Worm (Caenorhabditis elegans) whole organism, L4/young adult: ENCODE measurements around the gene nep-15.

Source experiments
- dao-5 ChIP-seq: sonication (generic microtip); optimal IDR thresholded peaks from 2 replicates; lab custom pipeline; 2016; ENCODE audit warnings: missing genotype, missing genetic modification characterization, moderate library complexity, missing compliant biosample characterization
- him-1 ChIP-seq: sonication (generic microtip); optimal IDR thresholded peaks from 2 replicates; lab custom pipeline; 2016; ENCODE audit warnings: missing genotype, missing genetic modification reagents, missing genetic modification characterization, missing compliant biosample characterization

DNA sequence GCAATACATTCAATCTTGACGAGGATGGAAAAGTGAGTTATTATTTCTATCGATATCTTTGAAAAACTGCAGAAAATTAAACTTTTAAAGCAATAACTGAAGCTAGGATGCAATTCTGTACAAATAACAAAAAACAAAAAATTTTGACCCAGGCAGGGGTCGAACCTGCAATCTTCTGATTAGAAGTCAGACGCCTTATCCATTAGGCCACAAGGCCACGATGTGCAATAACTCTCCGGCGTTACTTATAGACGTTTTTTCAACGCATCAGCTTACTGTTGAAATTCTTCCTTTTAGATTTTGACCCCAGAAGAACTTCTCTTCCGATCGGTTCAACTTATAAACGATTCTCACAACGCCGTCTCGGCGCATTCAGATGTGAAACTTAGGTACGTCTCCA lies 9.6 kb downstream of the nep-15 start:
- no peak for TF ChIP-seq dao-5
- TF ChIP-seq him-1, result no peak
